Fruit fly (Drosophila melanogaster) whole organism, embryonic: ENCODE data around the gene bnl.

ENCODE experiments used
- ATbp ChIP-seq: fragments of 200-800 bp; sonication (Bioruptor generic); optimal IDR thresholded peaks from 2 replicates; lab custom pipeline; 2017; ENCODE audit warnings: missing biosample characterization, mild to moderate bottlenecking, missing genetic modification characterization, missing genetic modification reagents
- Abd-B ChIP-seq: fragments of 200-800 bp; sonication (Bioruptor generic); optimal IDR thresholded peaks from 2 replicates; lab custom pipeline; 2018; ENCODE audit warnings: missing biosample characterization, mild to moderate bottlenecking, missing genetic modification characterization, moderate library complexity
- Atf3 ChIP-seq: fragments of 200-800 bp; sonication (Bioruptor generic); optimal IDR thresholded peaks from 3 replicates; lab custom pipeline; 2016; ENCODE audit warnings: missing biosample characterization, missing genetic modification characterization
- CG11093 ChIP-seq: fragments of 200-800 bp; sonication (Bioruptor generic); IDR thresholded peaks from 3 replicates; pipeline ENCODE4 v1.3.6; 2022; ENCODE audit warnings: missing biosample characterization, missing genetic modification characterization
- CG11456 ChIP-seq: fragments of 200-800 bp; sonication (Bioruptor generic); IDR thresholded peaks from 3 replicates; pipeline ENCODE4 v1.3.6; 2022; ENCODE audit warnings: missing biosample characterization, missing genetic modification characterization
- CG12942 ChIP-seq: fragments of 200-800 bp; sonication (Bioruptor generic); optimal IDR thresholded peaks from 3 replicates; lab custom pipeline; 2016; ENCODE audit warnings: missing biosample characterization, missing genetic modification characterization
- CG15479 ChIP-seq: fragments of 200-800 bp; sonication (Bioruptor generic); optimal IDR thresholded peaks from 3 replicates; lab custom pipeline; 2019; ENCODE audit warnings: missing biosample characterization, mild to moderate bottlenecking, missing genetic modification characterization, moderate library complexity
- CG15696 ChIP-seq: fragments of 200-800 bp; sonication (Bioruptor generic); optimal IDR thresholded peaks from 2 replicates; lab custom pipeline; 2019; ENCODE audit warnings: missing biosample characterization, mild to moderate bottlenecking, missing genetic modification characterization, moderate library complexity
- CG17612 ChIP-seq: fragments of 200-800 bp; sonication (Bioruptor generic); IDR thresholded peaks from 2 replicates; pipeline ENCODE4 v1.3.6; 2022; ENCODE audit warnings: missing biosample characterization, missing genetic modification characterization
- CG18011 ChIP-seq: fragments of 200-800 bp; sonication (Bioruptor generic); optimal IDR thresholded peaks from 2 replicates; lab custom pipeline; 2017; ENCODE audit warnings: missing biosample characterization, missing genetic modification characterization, mild to moderate bottlenecking, moderate library complexity, missing genotype
- CG18262 ChIP-seq: fragments of 200-800 bp; optimal IDR thresholded peaks from 3 replicates; lab custom pipeline; 2019; ENCODE audit warnings: missing biosample characterization, mild to moderate bottlenecking, missing genetic modification characterization, moderate library complexity
- CG33557 ChIP-seq: fragments of 200-800 bp; sonication (Bioruptor generic); optimal IDR thresholded peaks from 2 replicates; lab custom pipeline; 2019; ENCODE audit warnings: missing biosample characterization, mild to moderate bottlenecking, missing genetic modification characterization, moderate library complexity
- CG34422 ChIP-seq: fragments of 200-800 bp; sonication (Bioruptor generic); IDR thresholded peaks from 3 replicates; pipeline ENCODE4 v1.3.6; 2022; ENCODE audit warnings: missing biosample characterization, missing genetic modification characterization
- CG3838 ChIP-seq: fragments of 200-800 bp; sonication (Bioruptor generic); optimal IDR thresholded peaks from 3 replicates; lab custom pipeline; 2016; ENCODE audit warnings: missing biosample characterization, missing genetic modification characterization
- CG5180 ChIP-seq: fragments of 200-800 bp; sonication (Bioruptor generic); optimal IDR thresholded peaks from 3 replicates; lab custom pipeline; 2017; ENCODE audit warnings: missing biosample characterization, missing genetic modification characterization, mild to moderate bottlenecking, moderate library complexity, missing genetic modification reagents
- CG5245 ChIP-seq: fragments of 200-800 bp; sonication (Bioruptor generic); optimal IDR thresholded peaks from 3 replicates; lab custom pipeline; 2016; ENCODE audit warnings: missing biosample characterization, missing genetic modification characterization
- CG7987 ChIP-seq: fragments of 200-800 bp; sonication (Bioruptor generic); optimal IDR thresholded peaks from 2 replicates; lab custom pipeline; 2018; ENCODE audit warnings: missing biosample characterization, mild to moderate bottlenecking, missing genetic modification characterization, moderate library complexity
- CG8359 ChIP-seq: fragments of 200-800 bp; sonication (Bioruptor generic); optimal IDR thresholded peaks from 2 replicates; lab custom pipeline; 2017; ENCODE audit warnings: missing biosample characterization, mild to moderate bottlenecking, missing genetic modification characterization, borderline replicate concordance
- CG9215 ChIP-seq: fragments of 200-800 bp; sonication (Bioruptor generic); IDR thresholded peaks from 2 replicates; pipeline ENCODE4 v1.3.6; 2022; ENCODE audit warnings: missing biosample characterization, missing genetic modification characterization
- CG9932 ChIP-seq: fragments of 200-800 bp; sonication (Bioruptor generic); IDR thresholded peaks from 2 replicates; pipeline ENCODE4 v1.3.6; 2022; ENCODE audit warnings: missing biosample characterization, missing genetic modification characterization
- Chrac-16 ChIP-seq: fragments of 200-800 bp; sonication (Bioruptor generic); optimal IDR thresholded peaks from 3 replicates; lab custom pipeline; 2016; ENCODE audit warnings: missing biosample characterization, missing genetic modification characterization
- Dbx ChIP-seq: fragments of 200-800 bp; sonication (Bioruptor generic); IDR thresholded peaks from 3 replicates; pipeline ENCODE4 v1.3.6; 2022; ENCODE audit warnings: missing biosample characterization, missing genetic modification characterization
- Deaf1 ChIP-seq: fragments of 200-800 bp; optimal IDR thresholded peaks from 3 replicates; lab custom pipeline; 2019; ENCODE audit warnings: missing biosample characterization, mild to moderate bottlenecking, missing genetic modification characterization, moderate library complexity
- Dip3 ChIP-seq: fragments of 200-800 bp; sonication (Bioruptor generic); optimal IDR thresholded peaks from 3 replicates; lab custom pipeline; 2016; ENCODE audit warnings: missing biosample characterization, missing genetic modification characterization
- Drgx ChIP-seq: fragments of 200-800 bp; sonication (Bioruptor generic); IDR thresholded peaks from 2 replicates; pipeline ENCODE4 v1.3.6; 2022; ENCODE audit warnings: missing biosample characterization, missing genetic modification characterization
- Fer3 ChIP-seq: fragments of 200-800 bp; sonication (Bioruptor generic); optimal IDR thresholded peaks from 2 replicates; lab custom pipeline; 2018; ENCODE audit warnings: missing biosample characterization, mild to moderate bottlenecking, missing genetic modification characterization, moderate library complexity
- Gug ChIP-seq: fragments of 200-800 bp; sonication (Bioruptor generic); IDR thresholded peaks from 4 replicates; pipeline ENCODE4 v1.3.6; 2022; ENCODE audit warnings: missing biosample characterization, missing genetic modification characterization
- HLH4C ChIP-seq: fragments of 200-800 bp; sonication (Bioruptor generic); IDR thresholded peaks from 3 replicates; pipeline ENCODE4 v1.3.6; 2022; ENCODE audit warnings: missing biosample characterization, missing genetic modification characterization; ENCODE audit not compliant: partially characterized antibody
- Med ChIP-seq: fragments of 200-800 bp; sonication (Bioruptor generic); peaks from one replicate; lab custom pipeline; 2016; ENCODE audit warnings: missing biosample characterization, missing genetic modification characterization, mild to moderate bottlenecking, inconsistent platforms, moderate library complexity
- NK7.1 ChIP-seq: fragments of 200-800 bp; sonication (Bioruptor generic); optimal IDR thresholded peaks from 3 replicates; lab custom pipeline; 2016; ENCODE audit warnings: missing biosample characterization, missing genetic modification characterization
- ab ChIP-seq: fragments of 200-800 bp; sonication (Bioruptor generic); optimal IDR thresholded peaks from 2 replicates; lab custom pipeline; 2016; ENCODE audit warnings: missing biosample characterization, missing genetic modification characterization
- amos ChIP-seq: fragments of 200-800 bp; sonication (Bioruptor generic); IDR thresholded peaks from 2 replicates; pipeline ENCODE4 v1.3.6; 2022; ENCODE audit warnings: missing biosample characterization, missing genetic modification characterization; ENCODE audit not compliant: partially characterized antibody
- aop ChIP-seq: fragments of 200-800 bp; sonication (Bioruptor generic); IDR thresholded peaks from 2 replicates; pipeline ENCODE4 v1.3.6; 2022; ENCODE audit warnings: missing biosample characterization, missing genetic modification characterization
- az2 ChIP-seq: fragments of 200-800 bp; sonication (Bioruptor generic); optimal IDR thresholded peaks from 3 replicates; lab custom pipeline; 2016; ENCODE audit warnings: missing biosample characterization, missing genetic modification characterization
- danr ChIP-seq: fragments of 200-800 bp; sonication (Bioruptor generic); IDR thresholded peaks from 2 replicates; pipeline ENCODE4 v1.3.6; 2022; ENCODE audit warnings: missing biosample characterization, missing genetic modification characterization
- gcm2 ChIP-seq: fragments of 200-800 bp; sonication (Bioruptor generic); optimal IDR thresholded peaks from 2 replicates; lab custom pipeline; 2016; ENCODE audit warnings: missing biosample characterization, missing genetic modification characterization
- gfzf ChIP-seq: fragments of 200-800 bp; sonication (Bioruptor generic); optimal IDR thresholded peaks from 2 replicates; lab custom pipeline; 2016; ENCODE audit warnings: missing biosample characterization, mild to moderate bottlenecking, missing genetic modification characterization, moderate library complexity
- lilli ChIP-seq: fragments of 200-800 bp; sonication (Bioruptor generic); optimal IDR thresholded peaks from 3 replicates; lab custom pipeline; 2016; ENCODE audit warnings: missing biosample characterization, missing genetic modification characterization
- sd ChIP-seq: fragments of 200-800 bp; sonication (Bioruptor generic); optimal IDR thresholded peaks from 3 replicates; lab custom pipeline; 2018; ENCODE audit warnings: missing biosample characterization, mild to moderate bottlenecking, missing genetic modification characterization, moderate library complexity
- sens ChIP-seq: fragments of 200-800 bp; sonication (Bioruptor generic); peaks from one replicate; lab custom pipeline; 2016; ENCODE audit warnings: missing biosample characterization, missing genetic modification characterization
- ssp ChIP-seq: fragments of 200-800 bp; sonication (Bioruptor generic); IDR thresholded peaks from 2 replicates; pipeline ENCODE4 v1.3.6; 2022; ENCODE audit warnings: missing biosample characterization, missing genetic modification characterization
- tap ChIP-seq: fragments of 200-800 bp; optimal IDR thresholded peaks from 3 replicates; lab custom pipeline; 2019; ENCODE audit warnings: missing biosample characterization, mild to moderate bottlenecking, missing genetic modification characterization, moderate library complexity
- usp ChIP-seq: fragments of >200 bp; optimal IDR thresholded peaks from 2 replicates; lab custom pipeline; 2017; ENCODE audit warnings: missing biosample characterization, missing genetic modification characterization
- zen ChIP-seq: fragments of 200-800 bp; sonication (Bioruptor generic); optimal IDR thresholded peaks from 3 replicates; lab custom pipeline; 2018; ENCODE audit warnings: missing biosample characterization, mild to moderate bottlenecking, missing genetic modification characterization, moderate library complexity

The bnl gene

DNA sequence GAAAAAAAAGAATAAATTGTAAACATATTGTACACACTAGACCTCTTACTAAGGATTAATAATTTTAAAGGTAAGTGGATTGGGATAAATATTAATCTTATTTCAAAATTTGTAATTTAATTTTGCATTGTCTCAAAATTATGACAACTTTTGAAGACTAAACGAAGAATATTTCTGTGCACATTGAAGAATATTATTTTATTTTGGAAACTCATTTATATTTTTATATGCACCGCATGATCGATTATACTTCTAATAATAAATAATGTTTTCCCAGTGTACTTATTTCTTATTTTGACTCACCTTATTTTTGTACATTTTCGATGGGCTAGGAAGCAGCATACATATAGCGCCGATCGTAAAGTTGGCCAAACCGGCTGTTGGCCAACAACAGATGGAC lies 7.3 kb upstream of the bnl start (continued):
- TF ChIP-seq aop (GFP tag; lab: Robert Waterston, UW) (no peak), CG18262 (tag; lab: Kevin White, UChicago) (peak; percentile 64), sens (GFP tag; lab: Kevin White, UChicago) (peak; percentile 0), lilli (GFP tag; lab: Kevin White, UChicago) (no peak), usp (no peak), Chrac-16 (no peak), CG11456 (GFP tag; lab: Robert Waterston, UW) (no peak), amos (GFP tag; lab: Robert Waterston, UW) (no peak), CG9215 (GFP tag; lab: Robert Waterston, UW) (no peak), Abd-B (no peak), Gug (no peak), CG7987 (GFP tag; lab: Kevin White, UChicago) (no peak), Fer3 (tag; lab: Kevin White, UChicago) (no peak), CG17612 (GFP tag; lab: Robert Waterston, UW) (no peak)

DNA sequence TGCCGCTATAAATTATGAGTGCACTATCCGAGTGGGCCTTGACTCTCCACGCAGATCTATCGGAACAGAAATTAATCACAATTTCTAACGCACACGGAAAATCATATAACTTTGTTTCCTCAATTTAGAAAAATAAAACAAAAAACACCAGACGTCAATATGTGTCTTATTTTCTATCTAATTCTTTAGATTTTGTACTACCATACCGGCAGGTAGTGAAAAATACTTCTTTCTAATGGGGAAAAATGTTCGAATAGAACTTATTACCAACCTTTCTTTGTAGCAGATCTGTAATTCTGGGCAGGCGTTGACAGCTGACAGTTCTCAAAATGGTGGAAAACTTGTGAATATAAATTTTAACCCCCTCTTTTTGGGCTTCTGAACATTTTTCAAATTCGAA lies 3.9 kb upstream of the bnl start, which contains the start of gene CG31459:
TSS of gene CG31459 (plus strand) at position 301 of the 400 bp plus-strand sequence.
- no peak for TF ChIP-seq ATbp (GFP tag; lab: Kevin White, UChicago)
- no peak for TF ChIP-seq CG33557 (GFP tag; lab: Kevin White, UChicago)

DNA sequence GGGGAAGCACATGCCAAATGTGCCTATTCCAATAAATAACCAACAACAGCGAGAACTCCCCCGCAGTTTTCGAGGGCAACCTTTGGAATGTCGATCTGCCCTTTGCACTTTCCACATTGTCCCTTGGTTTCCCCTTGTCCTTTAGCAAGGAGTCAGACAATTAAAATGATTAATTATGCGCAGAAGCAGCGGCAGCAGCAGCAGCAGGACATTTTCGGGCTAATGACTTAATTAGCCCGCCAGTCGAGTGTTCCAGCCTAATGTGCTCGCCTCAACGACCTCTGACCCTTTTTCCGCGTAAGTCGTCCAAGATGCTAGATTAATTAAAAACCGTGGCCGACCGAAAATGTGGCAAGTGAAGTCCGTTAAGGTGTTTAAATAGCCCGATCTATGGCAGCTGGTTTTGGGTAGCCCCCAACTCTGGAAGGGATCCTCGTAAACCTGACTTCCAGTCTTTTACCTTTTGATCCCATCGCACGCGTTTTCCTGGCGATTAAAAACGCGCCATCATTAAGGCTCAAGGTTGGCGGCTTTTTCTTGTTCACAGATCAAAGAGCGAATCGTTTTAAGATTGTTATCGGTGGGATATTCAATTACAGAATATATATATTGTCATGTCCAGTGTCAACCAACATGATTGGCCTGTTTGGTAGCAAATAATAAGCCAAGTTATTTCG lies 2.4 kb upstream of the bnl start:
- TF ChIP-seq CG5180 (GFP tag; lab: Kevin White, UChicago) (no peak), Deaf1 (no peak), Dip3 (GFP tag; lab: Kevin White, UChicago) (no peak), CG5245 (GFP tag; lab: Kevin White, UChicago) (no peak), NK7.1 (no peak), CG8359 (GFP tag; lab: Kevin White, UChicago) (peak; percentile 98), CG18011 (GFP tag; lab: Kevin White, UChicago) (no peak), CG12942 (GFP tag; lab: Kevin White, UChicago) (no peak), CG34422 (no peak), CG3838 (GFP tag; lab: Kevin White, UChicago) (no peak), zen (tag; lab: Kevin White, UChicago) (peak; percentile 91)

DNA sequence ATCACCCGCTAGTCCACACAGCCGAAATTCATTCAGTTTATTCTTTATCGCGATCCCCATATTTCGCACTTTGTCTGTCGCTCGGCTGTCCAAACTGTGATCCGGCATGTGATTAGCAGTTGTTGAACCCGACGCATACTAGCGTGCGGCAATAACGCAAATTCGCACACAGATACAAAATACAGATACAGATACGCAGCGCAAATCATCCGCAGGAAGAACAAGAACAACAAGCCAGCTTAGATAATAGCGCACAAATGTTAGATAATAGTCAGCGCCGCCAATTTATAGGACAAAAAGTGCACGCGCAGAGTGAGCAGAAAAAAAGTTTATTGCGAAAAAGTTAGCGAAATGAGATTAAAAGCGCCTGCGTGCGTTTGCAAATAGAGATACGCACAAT lies 1.6 kb downstream of the bnl start:
- TF ChIP-seq tap (tag; lab: Kevin White, UChicago) (no peak), Med (GFP tag; lab: Kevin White, UChicago) (peak; percentile 12), az2 (no peak), danr (GFP tag; lab: Robert Waterston, UW) (no peak), HLH4C (GFP tag; lab: Robert Waterston, UW) (no peak), CG15479 (peak; percentile 85), Atf3 (no peak), CG15696 (tag; lab: Kevin White, UChicago) (no peak), gfzf (GFP tag; lab: Kevin White, UChicago) (no peak), Drgx (GFP tag; lab: Robert Waterston, UW) (no peak), CG11093 (GFP tag; lab: Robert Waterston, UW) (no peak), ssp (GFP tag; lab: Robert Waterston, UW) (no peak), sd (no peak), gcm2 (no peak), CG9932 (GFP tag; lab: Robert Waterston, UW) (no peak), Dbx (no peak), ab (GFP tag; lab: Kevin White, UChicago) (no peak)
